Worm (Caenorhabditis elegans): ENCODE results near the gene B0252.11.
A peak's percentile ranks its signal among the peaks of the same experiment; 100 is the strongest.

The B0252.11 gene

ce11 chrII:6888211-6888610 is 29.4 kb downstream of the B0252.11 start (continued):
- TF ChIP-seq unc-62 (GFP tag; optimal IDR thresholded peaks at IDR 0.05), result no peak
- peak; percentile 89 for TF ChIP-seq ztf-4 (tag; optimal IDR thresholded peaks at IDR 0.05)
- no peak for TF ChIP-seq ceh-16 (tag; optimal IDR thresholded peaks at IDR 0.05)
- no peak for TF ChIP-seq nhr-237 (tag; optimal IDR thresholded peaks at IDR 0.05)
- TF ChIP-seq gmeb-1 (tag; optimal IDR thresholded peaks at IDR 0.05), result peak; percentile 62
- peak; percentile 36 for TF ChIP-seq nhr-129 (tag; optimal IDR thresholded peaks at IDR 0.05)

- peak; percentile 33 for TF ChIP-seq fos-1 (tag; optimal IDR thresholded peaks at IDR 0.05)
- TF ChIP-seq nhr-21 (tag; optimal IDR thresholded peaks at IDR 0.05), result no peak
- TF ChIP-seq nhr-129 (tag; optimal IDR thresholded peaks at IDR 0.05), result peak; percentile 5
- TF ChIP-seq egl-27 (tag; optimal IDR thresholded peaks at IDR 0.05), result no peak
- TF ChIP-seq snpc-4 (tag; optimal IDR thresholded peaks at IDR 0.05), result no peak
Observed at ce11 chrII:6887319-6888005, 30.1 kb downstream of the B0252.11 start, which contains the start of gene pmp-2. Gene pmp-2, minus strand, starts transcription at chrII:6887805.

DNA sequence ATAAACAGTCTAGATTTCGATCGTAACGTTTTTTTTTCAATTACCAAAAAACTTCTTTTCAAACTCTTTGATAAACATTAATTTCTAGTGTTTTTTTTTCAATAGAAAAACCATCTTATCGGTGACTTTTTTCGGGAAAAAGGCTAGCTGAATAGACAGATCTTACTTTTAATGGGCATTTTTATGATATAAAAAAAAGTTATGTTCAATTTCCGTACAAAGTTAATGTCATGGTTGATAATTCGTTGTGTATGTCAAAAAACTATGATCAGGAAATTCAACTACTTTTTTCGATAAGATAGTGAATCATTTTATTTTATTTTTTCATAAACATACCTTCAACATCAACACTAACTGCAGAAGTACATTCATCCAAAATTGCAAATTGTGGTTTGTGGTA is 33.0 kb downstream of the B0252.11 start:
- peak; percentile 24 for TF ChIP-seq fos-1 (tag; optimal IDR thresholded peaks at IDR 0.05)
- TF ChIP-seq R02D3.7 (tag; optimal IDR thresholded peaks at IDR 0.05), result no peak
- TF ChIP-seq unc-55 (GFP tag; optimal IDR thresholded peaks at IDR 0.05), result no peak

ce11 chrII:6883716-6884115 is 33.9 kb downstream of the B0252.11 start, which contains the start of gene pmp-1:
Gene pmp-1, minus strand, starts transcription at chrII:6883754.
- TF ChIP-seq nhr-21 (tag; optimal IDR thresholded peaks at IDR 0.05), result no peak
- peak; percentile 77 for TF ChIP-seq fos-1 (tag; optimal IDR thresholded peaks at IDR 0.05)

DNA sequence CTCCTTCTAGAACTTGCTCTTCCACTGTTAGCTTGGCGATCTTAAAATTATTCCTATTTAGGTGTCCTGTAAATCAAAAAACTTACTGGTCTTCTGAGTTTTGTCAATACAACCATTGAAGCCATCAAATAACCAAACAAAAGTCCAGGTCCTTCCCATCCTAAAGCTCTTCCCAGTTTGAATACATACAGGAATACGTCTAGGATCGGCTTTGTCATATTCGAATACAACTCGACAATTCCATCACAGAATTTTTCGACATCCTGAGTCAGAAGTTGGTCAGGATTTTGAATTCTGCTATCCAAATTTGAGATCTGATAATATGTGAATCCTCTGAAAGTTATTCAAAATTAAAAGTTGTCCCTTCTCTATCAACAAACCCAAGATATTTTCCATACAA is 35.3 kb downstream of the B0252.11 start:
- TF ChIP-seq ztf-11 (tag; optimal IDR thresholded peaks at IDR 0.05), result no peak
- no peak for TF ChIP-seq unc-55 (GFP tag; optimal IDR thresholded peaks at IDR 0.05)
- TF ChIP-seq lin-13 (GFP tag; optimal IDR thresholded peaks at IDR 0.05), result no peak
- no peak for TF ChIP-seq gmeb-1 (tag; optimal IDR thresholded peaks at IDR 0.05)
- no peak for TF ChIP-seq nhr-23 (tag; optimal IDR thresholded peaks at IDR 0.05)
- TF ChIP-seq nhr-77 (tag; optimal IDR thresholded peaks at IDR 0.05), result no peak
- no peak for TF ChIP-seq nhr-237 (tag; optimal IDR thresholded peaks at IDR 0.05)
- TF ChIP-seq unc-39 (tag; optimal IDR thresholded peaks at IDR 0.05), result no peak
- TF ChIP-seq nhr-129 (tag; optimal IDR thresholded peaks at IDR 0.05), result no peak
- no peak for TF ChIP-seq mdl-1 (tag; optimal IDR thresholded peaks at IDR 0.05)
- no peak for TF ChIP-seq ZK546.5 (tag; optimal IDR thresholded peaks at IDR 0.05)
- TF ChIP-seq lsy-2 (tag; optimal IDR thresholded peaks at IDR 0.05), result no peak
- TF ChIP-seq nhr-10 (tag; optimal IDR thresholded peaks at IDR 0.05), result no peak
- TF ChIP-seq nhr-25 (tag; optimal IDR thresholded peaks at IDR 0.05), result no peak
- TF ChIP-seq C34F6.9 (tag; optimal IDR thresholded peaks at IDR 0.05), result no peak
- no peak for TF ChIP-seq ama-1 (optimal IDR thresholded peaks at IDR 0.05)
- no peak for TF ChIP-seq nhr-21 (tag; optimal IDR thresholded peaks at IDR 0.05)
- TF ChIP-seq fos-1 (tag; optimal IDR thresholded peaks at IDR 0.05), result no peak
- TF ChIP-seq mab-5 (tag; optimal IDR thresholded peaks at IDR 0.05), result no peak

DNA sequence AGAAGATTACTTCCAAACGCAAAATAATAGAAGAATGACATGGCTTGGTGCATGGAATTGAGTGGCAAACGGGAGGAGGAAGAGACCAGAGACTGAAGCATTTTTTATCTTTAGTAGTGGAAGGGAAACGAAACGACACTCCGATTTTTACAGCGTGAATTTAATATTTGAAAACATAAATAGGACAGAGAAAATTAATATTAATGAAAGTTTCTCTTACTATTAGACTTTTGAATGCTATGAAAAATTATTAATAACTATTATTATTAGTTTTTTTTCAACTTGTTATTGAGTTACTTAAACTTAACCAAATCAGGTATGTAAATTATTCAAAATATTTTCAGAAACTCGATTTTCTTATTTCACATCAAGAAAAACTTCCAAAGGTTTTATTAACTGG is 37.5 kb downstream of the B0252.11 start, which contains the start of gene C44B7.7:
C44B7.7 (minus strand) TSS at position 101 of the 400 bp plus-strand sequence.
- TF ChIP-seq nhr-129 (tag; optimal IDR thresholded peaks at IDR 0.05), result no peak
- no peak for TF ChIP-seq lin-39 (tag; optimal IDR thresholded peaks at IDR 0.05)
- no peak for TF ChIP-seq snpc-4 (tag; optimal IDR thresholded peaks at IDR 0.05)
- no peak for TF ChIP-seq sem-4 (tag; optimal IDR thresholded peaks at IDR 0.05)

- TF ChIP-seq mab-5 (tag; optimal IDR thresholded peaks at IDR 0.05), result no peak
- no peak for TF ChIP-seq nhr-11 (tag; optimal IDR thresholded peaks at IDR 0.05)
- TF ChIP-seq nhr-25 (tag; optimal IDR thresholded peaks at IDR 0.05), result peak; percentile 71
- TF ChIP-seq sma-3 (GFP tag; optimal IDR thresholded peaks at IDR 0.05), result peak; percentile 62
- peak; percentile 58 for TF ChIP-seq blmp-1 (tag; optimal IDR thresholded peaks at IDR 0.05; ENCODE audit: insufficient read depth)
- TF ChIP-seq crh-2 (tag; optimal IDR thresholded peaks at IDR 0.05), result peak; percentile 71
- no peak for TF ChIP-seq nhr-12 (tag; optimal IDR thresholded peaks at IDR 0.05)
- TF ChIP-seq lin-39 (tag; optimal IDR thresholded peaks at IDR 0.05), result no peak
- TF ChIP-seq nhr-23 (tag; optimal IDR thresholded peaks at IDR 0.05), result no peak
- TF ChIP-seq ama-1 (optimal IDR thresholded peaks at IDR 0.05), result no peak
Observed at ce11 chrII:6877881-6878280, 39.7 kb downstream of the B0252.11 start.

Data from whole organism, L2 larva.